Worm (Caenorhabditis elegans) whole organism, young adult: ENCODE data around the gene chc-1.

Experiments
- B0035.1 ChIP-seq: sonication (generic microtip); optimal IDR thresholded peaks from 2 replicates; lab custom pipeline; 2016; ENCODE audit warnings: missing genetic modification characterization, mild to moderate bottlenecking, missing compliant biosample characterization, missing genotype, missing genetic modification reagents
- B0336.3 ChIP-seq: fragments of 200-800 bp; sonication (Bioruptor generic); IDR thresholded peaks from 2 replicates; pipeline ENCODE4 v1.3.6; 2022; ENCODE audit warnings: missing genetic modification characterization, missing compliant biosample characterization
- C06A6.2 ChIP-seq: fragments of 200-800 bp; sonication (Bioruptor generic); conservative IDR thresholded peaks from 2 replicates; pipeline ENCODE4 v1.3.6; 2022; ENCODE audit warnings: missing genetic modification characterization, missing compliant biosample characterization
- C17E4.6 ChIP-seq: fragments of 200-800 bp; sonication (Bioruptor generic); IDR thresholded peaks from 2 replicates; pipeline ENCODE4 v1.3.6; 2022; ENCODE audit warnings: missing genetic modification reagents, missing genetic modification characterization, missing compliant biosample characterization
- F23B12.7 ChIP-seq: sonication (generic microtip); optimal IDR thresholded peaks from 2 replicates; lab custom pipeline; 2017; ENCODE audit warnings: missing genetic modification characterization, mild to moderate bottlenecking, missing compliant biosample characterization, antibody characterized with exemption, moderate library complexity; ENCODE audit not compliant: insufficient read depth
- F33H1.4 ChIP-seq: fragments of 200-800 bp; sonication (Bioruptor generic); IDR thresholded peaks from 2 replicates; pipeline ENCODE4 v1.3.6; 2022; ENCODE audit warnings: missing genetic modification reagents, missing genetic modification characterization, missing compliant biosample characterization
- F39B2.1 ChIP-seq: fragments of 200-800 bp; sonication (Bioruptor generic); IDR thresholded peaks from 2 replicates; pipeline ENCODE4 v1.3.6; 2022; ENCODE audit warnings: missing genetic modification reagents, missing genetic modification characterization, missing compliant biosample characterization
- K11D2.4 ChIP-seq: fragments of 200-800 bp; sonication (Bioruptor generic); IDR thresholded peaks from 2 replicates; pipeline ENCODE4 v1.3.6; 2022; ENCODE audit warnings: missing genetic modification reagents, missing genetic modification characterization, missing compliant biosample characterization
- K12H6.12 ChIP-seq: fragments of 200-800 bp; sonication (Bioruptor generic); optimal IDR thresholded peaks from 2 replicates; lab custom pipeline; 2018; ENCODE audit warnings: mild to moderate bottlenecking, missing genetic modification characterization, missing compliant biosample characterization
- Y53G8AR.9 ChIP-seq: fragments of 200-800 bp; sonication (Bioruptor generic); conservative IDR thresholded peaks from 2 replicates; pipeline ENCODE4 v1.3.6; 2022; ENCODE audit warnings: missing genetic modification reagents, missing genetic modification characterization, missing compliant biosample characterization
- aptf-3 ChIP-seq: fragments of 200-800 bp; sonication (Bioruptor generic); IDR thresholded peaks from 2 replicates; pipeline ENCODE4 v1.3.6; 2022; ENCODE audit warnings: missing genetic modification characterization, missing compliant biosample characterization
- attf-3 ChIP-seq: fragments of 200-800 bp; sonication (Bioruptor generic); conservative IDR thresholded peaks from 2 replicates; pipeline ENCODE4 v1.3.6; 2022; ENCODE audit warnings: missing genetic modification reagents, missing genetic modification characterization, missing compliant biosample characterization
- ccch-3 ChIP-seq: fragments of 200-800 bp; sonication (Bioruptor generic); optimal IDR thresholded peaks from 2 replicates; lab custom pipeline; 2018; ENCODE audit warnings: mild to moderate bottlenecking, missing genetic modification characterization, missing compliant biosample characterization
- ceh-100 ChIP-seq: fragments of 200-800 bp; sonication (Bioruptor generic); IDR thresholded peaks from 2 replicates; pipeline ENCODE4 v1.3.6; 2022; ENCODE audit warnings: missing genetic modification reagents, missing genetic modification characterization, missing compliant biosample characterization
- ceh-58 ChIP-seq: fragments of 200-800 bp; sonication (Bioruptor generic); IDR thresholded peaks from 2 replicates; pipeline ENCODE4 v1.3.6; 2022; ENCODE audit warnings: missing genetic modification characterization, missing compliant biosample characterization
- die-1 ChIP-seq: sonication (generic microtip); optimal IDR thresholded peaks from 2 replicates; lab custom pipeline; 2016; ENCODE audit warnings: missing genotype, mild to moderate bottlenecking, missing genetic modification characterization, missing compliant biosample characterization
- dox-1 ChIP-seq: fragments of 200-800 bp; sonication (Bioruptor generic); IDR thresholded peaks from 2 replicates; pipeline ENCODE4 v1.3.6; 2022; ENCODE audit warnings: missing genetic modification reagents, missing genetic modification characterization, missing compliant biosample characterization
- dpff-1 ChIP-seq: sonication (generic microtip); optimal IDR thresholded peaks from 2 replicates; lab custom pipeline; 2017; ENCODE audit warnings: mild to moderate bottlenecking, missing genetic modification characterization, missing compliant biosample characterization
- efl-1 ChIP-seq: fragments of 150-350 bp; optimal IDR thresholded peaks from 2 replicates; lab custom pipeline; 2014; ENCODE audit warnings: missing biosample characterization, missing genetic modification reagents, missing genetic modification characterization
- egl-18 ChIP-seq: fragments of 200-800 bp; sonication (Bioruptor generic); IDR thresholded peaks from 2 replicates; pipeline ENCODE4 v1.3.6; 2022; ENCODE audit warnings: missing genetic modification reagents, missing genetic modification characterization, missing compliant biosample characterization
- egrh-3 ChIP-seq: fragments of 200-800 bp; sonication (Bioruptor generic); IDR thresholded peaks from 2 replicates; pipeline ENCODE4 v1.3.6; 2022; ENCODE audit warnings: missing genetic modification reagents, missing genetic modification characterization, missing compliant biosample characterization
- ets-4 ChIP-seq: fragments of 200-800 bp; sonication (Bioruptor generic); optimal IDR thresholded peaks from 2 replicates; lab custom pipeline; 2018; ENCODE audit warnings: mild to moderate bottlenecking, missing genetic modification characterization, missing compliant biosample characterization
- fkh-3 ChIP-seq: sonication (generic microtip); optimal IDR thresholded peaks from 2 replicates; lab custom pipeline; 2016; ENCODE audit warnings: mild to moderate bottlenecking, missing genetic modification characterization, missing compliant biosample characterization
- hlh-12 ChIP-seq: sonication (generic microtip); optimal IDR thresholded peaks from 2 replicates; lab custom pipeline; 2016; ENCODE audit warnings: missing genetic modification characterization, missing compliant biosample characterization
- hlh-26 ChIP-seq: fragments of 200-800 bp; sonication (Bioruptor generic); conservative IDR thresholded peaks from 2 replicates; pipeline ENCODE4 v1.3.6; 2022; ENCODE audit warnings: missing genetic modification reagents, missing genetic modification characterization, missing compliant biosample characterization
- hmg-1.2 ChIP-seq: fragments of 200-800 bp; sonication (Bioruptor generic); IDR thresholded peaks from 2 replicates; pipeline ENCODE4 v1.3.6; 2022; ENCODE audit warnings: missing genetic modification reagents, missing genetic modification characterization, missing compliant biosample characterization
- hmg-20 ChIP-seq: fragments of 200-800 bp; sonication (Bioruptor generic); IDR thresholded peaks from 2 replicates; pipeline ENCODE4 v1.3.6; 2022; ENCODE audit warnings: missing genetic modification reagents, missing genetic modification characterization, missing compliant biosample characterization
- lsl-1 ChIP-seq: fragments of 200-800 bp; sonication (Bioruptor generic); optimal IDR thresholded peaks from 2 replicates; lab custom pipeline; 2018; ENCODE audit warnings: mild to moderate bottlenecking, missing genetic modification characterization, moderate library complexity, missing compliant biosample characterization
- lsy-27 ChIP-seq: sonication (generic microtip); optimal IDR thresholded peaks from 2 replicates; lab custom pipeline; 2017; ENCODE audit warnings: missing genetic modification characterization, mild to moderate bottlenecking, missing compliant biosample characterization, antibody characterized with exemption, missing genotype, borderline replicate concordance; ENCODE audit not compliant: insufficient read depth
- madf-10 ChIP-seq: sonication (generic microtip); optimal IDR thresholded peaks from 2 replicates; lab custom pipeline; 2016; ENCODE audit warnings: mild to moderate bottlenecking, missing genetic modification characterization, missing compliant biosample characterization
- mcd-1 ChIP-seq: fragments of 200-800 bp; sonication (Bioruptor generic); IDR thresholded peaks from 2 replicates; pipeline ENCODE4 v1.3.6; 2022; ENCODE audit warnings: missing genetic modification reagents, missing genetic modification characterization, missing compliant biosample characterization
- nfya-2 ChIP-seq: fragments of 200-800 bp; sonication (Bioruptor generic); IDR thresholded peaks from 2 replicates; pipeline ENCODE4 v1.3.6; 2022; ENCODE audit warnings: missing genetic modification reagents, missing genetic modification characterization, missing compliant biosample characterization
- nhr-179 ChIP-seq: sonication (generic microtip); optimal IDR thresholded peaks from 2 replicates; lab custom pipeline; 2016; ENCODE audit warnings: mild to moderate bottlenecking, missing genetic modification characterization, missing compliant biosample characterization
- nhr-80 ChIP-seq: sonication (generic microtip); optimal IDR thresholded peaks from 2 replicates; lab custom pipeline; 2016; ENCODE audit warnings: missing genetic modification characterization, missing compliant biosample characterization
- rec-8 ChIP-seq, 2 experiments: sonication (generic microtip); optimal IDR thresholded peaks; 2 replicates each; lab custom pipeline; 2016; ENCODE audit warnings: mild to moderate bottlenecking in 2 of 2, missing genetic modification characterization in 2 of 2, missing genetic modification reagents in 2 of 2, missing genotype in 2 of 2, missing biosample characterization in 1 of 2, missing compliant biosample characterization in 1 of 2, moderate library complexity in 1 of 2
- rpc-1 ChIP-seq, 2 experiments: fragments of 150-350 bp in 1 of 2; sonication (generic microtip) in 1 of 2; optimal IDR thresholded peaks; 2 replicates each; lab custom pipeline; 2014 to 2018; ENCODE audit warnings: missing biosample characterization in 1 of 2, missing genetic modification characterization in 1 of 2, missing genetic modification reagents in 1 of 2, missing genotype in 1 of 2
- snpc-1.3 ChIP-seq: sonication (generic microtip); optimal IDR thresholded peaks from 2 replicates; lab custom pipeline; 2017; ENCODE audit warnings: missing genetic modification characterization, mild to moderate bottlenecking, missing compliant biosample characterization, antibody characterized with exemption, moderate library complexity, missing genotype, missing genetic modification reagents; ENCODE audit not compliant: insufficient read depth
- somi-1 ChIP-seq: fragments of 200-800 bp; sonication (Bioruptor generic); optimal IDR thresholded peaks from 2 replicates; lab custom pipeline; 2018; ENCODE audit warnings: mild to moderate bottlenecking, missing genetic modification characterization, missing compliant biosample characterization
- sptf-2 ChIP-seq: fragments of 200-800 bp; sonication (Bioruptor generic); optimal IDR thresholded peaks from 2 replicates; lab custom pipeline; 2018; ENCODE audit warnings: mild to moderate bottlenecking, missing genetic modification characterization, missing compliant biosample characterization
- unc-62 ChIP-seq: fragments of 150-350 bp; optimal IDR thresholded peaks from 2 replicates; lab custom pipeline; 2014; ENCODE audit warnings: missing biosample characterization, missing genetic modification reagents, missing genetic modification characterization
- zfh-2 ChIP-seq: fragments of 200-800 bp; sonication (Bioruptor generic); conservative IDR thresholded peaks from 2 replicates; pipeline ENCODE4 v1.3.6; 2022; ENCODE audit warnings: missing genetic modification reagents, missing genetic modification characterization, missing compliant biosample characterization
- zim-3 ChIP-seq: sonication (generic microtip); optimal IDR thresholded peaks from 2 replicates; lab custom pipeline; 2017; ENCODE audit warnings: mild to moderate bottlenecking, missing genetic modification characterization, moderate library complexity, missing compliant biosample characterization
- ztf-18 ChIP-seq: sonication (generic microtip); optimal IDR thresholded peaks from 2 replicates; lab custom pipeline; 2016; ENCODE audit warnings: missing genotype, mild to moderate bottlenecking, missing genetic modification characterization, missing compliant biosample characterization
- ztf-25 ChIP-seq: fragments of 200-800 bp; sonication (Bioruptor generic); IDR thresholded peaks from 2 replicates; pipeline ENCODE4 v1.3.6; 2022; ENCODE audit warnings: missing genetic modification reagents, missing genetic modification characterization, missing compliant biosample characterization
- ztf-6 ChIP-seq: fragments of 200-800 bp; sonication (Bioruptor generic); IDR thresholded peaks from 2 replicates; pipeline ENCODE4 v1.3.6; 2022; ENCODE audit warnings: missing genetic modification reagents, missing genetic modification characterization, missing compliant biosample characterization

chc-1 gene

DNA sequence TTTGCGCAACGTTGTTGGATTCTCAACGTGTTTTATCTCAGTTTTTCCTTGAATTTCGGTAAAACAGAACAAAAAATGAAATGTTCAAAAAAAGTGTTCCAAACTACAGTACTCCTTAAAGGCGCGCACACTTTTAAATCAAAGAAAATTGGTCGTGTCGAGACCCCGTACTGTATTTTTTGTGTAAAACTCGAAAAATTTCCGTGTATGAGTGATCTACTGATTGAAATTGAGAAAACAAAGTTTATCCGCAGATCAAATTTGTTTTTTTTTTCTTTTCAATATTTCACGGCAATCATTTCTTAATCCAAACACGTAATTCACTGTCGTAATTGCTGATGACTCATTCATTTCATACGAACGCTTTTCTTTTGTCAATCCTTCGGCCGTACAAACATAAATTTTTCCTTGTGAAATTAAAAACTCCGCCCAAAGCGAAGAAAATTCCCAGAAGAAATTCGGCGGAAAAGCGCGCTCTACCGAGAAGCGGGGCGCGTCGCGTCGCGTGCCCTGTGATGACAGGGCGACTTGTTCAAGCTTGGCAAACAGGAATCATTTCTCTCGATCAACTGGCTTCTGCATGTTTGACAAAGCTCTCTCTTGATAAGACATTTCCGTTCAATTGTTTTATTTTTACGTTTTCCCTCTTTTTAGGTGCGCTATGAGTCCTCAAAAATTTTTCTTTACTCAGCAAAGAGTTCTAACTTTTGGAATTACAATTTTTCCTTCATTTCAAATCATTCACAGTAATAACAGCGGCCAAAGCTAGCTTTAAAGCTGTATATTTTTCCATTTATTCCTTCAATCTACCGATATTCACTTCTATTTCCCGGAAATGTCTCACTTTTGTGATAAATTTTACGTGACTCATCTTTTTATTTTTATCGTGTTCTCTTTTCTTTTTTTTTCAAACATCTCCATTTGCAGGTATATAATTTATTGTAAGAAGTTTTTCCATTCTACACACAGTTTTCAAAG, at the start of gene chc-1 (continued):
- TF ChIP-seq nhr-179 (tag; lab: Kevin White, UChicago): no peak
- no peak for TF ChIP-seq dpff-1 (tag; lab: Kevin White, UChicago)
- TF ChIP-seq ztf-25: no peak
- peak; percentile 52 for TF ChIP-seq nhr-80 (tag; lab: Kevin White, UChicago)
- TF ChIP-seq rec-8 (tag; optimal IDR thresholded peaks at IDR 0.05; lab: Kevin White, UChicago): no peak
- TF ChIP-seq madf-10 (tag; lab: Kevin White, UChicago): no peak
- TF ChIP-seq hmg-20 (GFP tag; lab: Robert Waterston, UW): no peak
- TF ChIP-seq nfya-2 (GFP tag; lab: Robert Waterston, UW): no peak
- TF ChIP-seq die-1: no peak
- no peak for TF ChIP-seq Y53G8AR.9 (GFP tag; lab: Robert Waterston, UW)
- TF ChIP-seq hlh-26 (GFP tag; lab: Robert Waterston, UW): no peak
- peak; percentile 46; the same call in 1 of the 2 replicates for TF ChIP-seq dox-1 (GFP tag; lab: Robert Waterston, UW)
- no peak for TF ChIP-seq K11D2.4 (GFP tag; lab: Robert Waterston, UW)
- no peak for TF ChIP-seq ets-4
- no peak for TF ChIP-seq zim-3 (tag; lab: Kevin White, UChicago)
- TF ChIP-seq K12H6.12 (tag; lab: Kevin White, UChicago): no peak
- TF ChIP-seq efl-1: peak; percentile 78
- no peak for TF ChIP-seq snpc-1.3 (tag; lab: Kevin White, UChicago)
- TF ChIP-seq hlh-12 (tag; lab: Kevin White, UChicago): no peak
- TF ChIP-seq ztf-6: no peak
- no peak for TF ChIP-seq ceh-58 (GFP tag; lab: Robert Waterston, UW)
- TF ChIP-seq fkh-3 (tag; lab: Kevin White, UChicago): no peak
- no peak for TF ChIP-seq F23B12.7
- TF ChIP-seq unc-62: no peak
- TF ChIP-seq ztf-18: no peak
- TF ChIP-seq ceh-100 (GFP tag; lab: Robert Waterston, UW): no peak
- TF ChIP-seq lsl-1 (GFP tag; lab: Kevin White, UChicago): peak; percentile 87
- TF ChIP-seq, all 124 proteins: peak for 19

- TF ChIP-seq zfh-2 (GFP tag; lab: Robert Waterston, UW): no peak
- peak; percentile 4 for TF ChIP-seq zim-3 (tag; lab: Kevin White, UChicago)
- TF ChIP-seq egl-18 (GFP tag; lab: Robert Waterston, UW): no peak
- no peak for TF ChIP-seq aptf-3 (GFP tag; lab: Robert Waterston, UW)
- no peak for TF ChIP-seq mcd-1 (GFP tag; lab: Robert Waterston, UW)
Observed at ce11 chrIII:10154993-10155392, 48.6 kb upstream of the chc-1 start.

DNA sequence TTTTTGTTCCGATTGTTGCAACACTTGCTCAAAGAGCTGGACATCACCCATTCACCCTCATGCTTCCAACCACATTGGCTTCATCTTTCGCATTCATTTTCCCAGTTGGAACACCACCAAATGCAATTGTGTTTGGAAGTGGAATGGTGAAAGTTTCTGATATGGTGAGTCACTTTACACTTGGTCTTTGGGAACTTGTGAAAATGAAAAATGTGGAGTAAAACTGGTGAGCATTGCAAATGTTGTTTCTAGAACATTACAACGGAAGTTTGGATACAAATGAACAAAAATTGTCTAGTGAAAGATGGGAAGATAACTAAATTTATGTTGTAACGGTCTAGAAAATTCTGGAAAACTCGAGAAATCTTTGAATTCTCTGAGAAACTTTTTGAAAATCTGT, 47.4 kb upstream of the chc-1 start:
- TF ChIP-seq B0035.1 (tag; lab: Kevin White, UChicago) (no peak), C17E4.6 (GFP tag; lab: Robert Waterston, UW) (no peak), B0336.3 (no peak), attf-3 (GFP tag; lab: Robert Waterston, UW) (no peak), C06A6.2 (GFP tag; lab: Robert Waterston, UW) (no peak), sptf-2 (no peak), lsy-27 (tag; lab: Kevin White, UChicago) (no peak), hmg-1.2 (GFP tag; lab: Robert Waterston, UW) (no peak), egrh-3 (GFP tag; lab: Robert Waterston, UW) (no peak), ccch-3 (GFP tag; lab: Kevin White, UChicago) (no peak), somi-1 (GFP tag; lab: Kevin White, UChicago) (no peak), rpc-1 (optimal IDR thresholded peaks at IDR 0.05; lab: Kevin White, UChicago) (no peak), rpc-1 (tag; optimal IDR thresholded peaks at IDR 0.05; lab: Kevin White, UChicago) (no peak), F39B2.1 (GFP tag; lab: Robert Waterston, UW) (no peak), dox-1 (GFP tag; lab: Robert Waterston, UW) (no peak), F33H1.4 (GFP tag; lab: Robert Waterston, UW) (no peak), F23B12.7 (no peak)
